Fruit fly (Drosophila melanogaster): ENCODE results near the gene CG11885.
A peak's percentile ranks its signal among the peaks of the same experiment; 100 is the strongest.

Gene CG11885

dm6 chr2L:439339-439738, 18.1 kb upstream of the CG11885 start (continued):
- TF ChIP-seq CG7556 (GFP tag; optimal IDR thresholded peaks at IDR 0.05) (no peak), CG34376 (GFP tag; optimal IDR thresholded peaks at IDR 0.05) (no peak), vnd (GFP tag; IDR thresholded peaks at IDR 0.05; ENCODE audit: partially characterized antibody) (no peak), lola (GFP tag; optimal IDR thresholded peaks at IDR 0.05) (peak in 1 of 3 experiments; percentile 34), CG8765 (GFP tag; IDR thresholded peaks at IDR 0.05) (no peak), sob (GFP tag; IDR thresholded peaks at IDR 0.05) (no peak), psq (GFP tag; optimal IDR thresholded peaks at IDR 0.05) (no peak), CG18262 (tag; optimal IDR thresholded peaks at IDR 0.05) (peak; percentile 55), NFAT (GFP tag; IDR thresholded peaks at IDR 0.05) (no peak), hkb (optimal IDR thresholded peaks at IDR 0.05) (no peak), hkb (GFP tag; IDR thresholded peaks at IDR 0.05) (no peak), dimm (GFP tag; IDR thresholded peaks at IDR 0.05) (no peak), Gsc (GFP tag; IDR thresholded peaks at IDR 0.05) (no peak), CG10267 (tag; optimal IDR thresholded peaks at IDR 0.05) (peak; percentile 31), Bgb (GFP tag; IDR thresholded peaks at IDR 0.05; ENCODE audit: partially characterized antibody) (no peak), B-H1 (GFP tag; IDR thresholded peaks at IDR 0.05) (no peak), pfk (GFP tag; optimal IDR thresholded peaks at IDR 0.05) (no peak), CG17568 (GFP tag; optimal IDR thresholded peaks at IDR 0.05) (no peak), ERR (GFP tag; optimal IDR thresholded peaks at IDR 0.05) (no peak), CG1602 (GFP tag; optimal IDR thresholded peaks at IDR 0.05) (no peak), Blimp-1 (GFP tag; optimal IDR thresholded peaks at IDR 0.05) (peak; percentile 29), CG13775 (GFP tag; optimal IDR thresholded peaks at IDR 0.05) (no peak), Atf6 (GFP tag; IDR thresholded peaks at IDR 0.05) (no peak), dmrt11E (tag; optimal IDR thresholded peaks at IDR 0.05) (peak; percentile 55), HLH4C (GFP tag; IDR thresholded peaks at IDR 0.05; ENCODE audit: partially characterized antibody) (no peak), CG13894 (tag; optimal IDR thresholded peaks at IDR 0.05) (no peak), row (GFP tag; IDR thresholded peaks at IDR 0.05) (peak; percentile 12; the same call in 1 of the 3 replicates), Dad (GFP tag; optimal IDR thresholded peaks at IDR 0.05) (no peak), CG2889 (GFP tag; IDR thresholded peaks at IDR 0.05) (no peak), Med (GFP tag) (peak; percentile 46), sisA (GFP tag; IDR thresholded peaks at IDR 0.05) (no peak), CG4424 (GFP tag; optimal IDR thresholded peaks at IDR 0.05) (peak; percentile 8), chm (GFP tag; IDR thresholded peaks at IDR 0.05) (no peak), eve (GFP tag; optimal IDR thresholded peaks at IDR 0.05) (no peak), CG17829 (tag; optimal IDR thresholded peaks at IDR 0.05) (peak; percentile 22), CG9727 (GFP tag; optimal IDR thresholded peaks at IDR 0.05) (no peak), CG18599 (GFP tag; optimal IDR thresholded peaks at IDR 0.05) (no peak), D19A (tag; optimal IDR thresholded peaks at IDR 0.05) (peak; percentile 96), CG12104 (GFP tag; optimal IDR thresholded peaks at IDR 0.05) (no peak), caup (GFP tag; optimal IDR thresholded peaks at IDR 0.05; ENCODE audit: severe bottlenecking) (no peak), mam (GFP tag; optimal IDR thresholded peaks at IDR 0.05) (no peak), Sin3A (optimal IDR thresholded peaks at IDR 0.05) (no peak), sc (optimal IDR thresholded peaks at IDR 0.05) (no peak), sc (GFP tag; optimal IDR thresholded peaks at IDR 0.05) (no peak), Hmx (GFP tag; optimal IDR thresholded peaks at IDR 0.05) (no peak), CG2129 (GFP tag; IDR thresholded peaks at IDR 0.05; ENCODE audit: partially characterized antibody) (no peak), Dll (GFP tag; IDR thresholded peaks at IDR 0.05; ENCODE audit: partially characterized antibody) (no peak), Xrp1 (GFP tag; IDR thresholded peaks at IDR 0.05) (peak; percentile 63), CG4854 (GFP tag; optimal IDR thresholded peaks at IDR 0.05) (no peak), nau (GFP tag; optimal IDR thresholded peaks at IDR 0.05) (no peak), otp (GFP tag; IDR thresholded peaks at IDR 0.05) (no peak), CG13296 (GFP tag; optimal IDR thresholded peaks at IDR 0.05) (no peak)

Data from whole organism, embryonic.